Fruit fly (Drosophila melanogaster) whole organism: ENCODE results near the gene Fcp3C.

Source experiments
- CG8478 ChIP-seq: fragments of >200 bp; optimal IDR thresholded peaks from 2 replicates; lab custom pipeline; 2018; ENCODE audit warnings: inconsistent platforms
- Dll ChIP-seq: fragments of >200 bp; optimal IDR thresholded peaks from 2 replicates; lab custom pipeline; 2017
- EcR ChIP-seq, 2 experiments: fragments of >200 bp; optimal IDR thresholded peaks; 2 replicates each; lab custom pipeline; 2017; ENCODE audit warnings: missing biosample characterization in 2 of 2, missing genetic modification characterization in 2 of 2, missing genetic modification reagents in 2 of 2
- pan ChIP-seq: fragments of >200 bp; optimal IDR thresholded peaks from 2 replicates; lab custom pipeline; 2017
- psq ChIP-seq: fragments of >200 bp; optimal IDR thresholded peaks from 2 replicates; lab custom pipeline; 2017
- usp ChIP-seq: fragments of >200 bp; optimal IDR thresholded peaks from 2 replicates; lab custom pipeline; 2017; ENCODE audit warnings: missing biosample characterization, missing genetic modification characterization, mixed read lengths

Gene Fcp3C

dm6 chrX:3174374-3174773 is at the start of gene Fcp3C:
Fcp3C (minus strand) TSS chrX:3174474.
- TF ChIP-seq EcR (GFP tag; optimal IDR thresholded peaks at IDR 0.05; lab: Kevin White, UChicago): no peak
- no peak for TF ChIP-seq psq
- TF ChIP-seq pan (lab: Kevin White, UChicago): no peak
- TF ChIP-seq usp (GFP tag; lab: Kevin White, UChicago): no peak

dm6 chrX:3205887-3206794 is 31.9 kb upstream of the Fcp3C start:
- no peak for TF ChIP-seq pan (lab: Kevin White, UChicago)
- TF ChIP-seq usp (GFP tag; lab: Kevin White, UChicago): no peak
- TF ChIP-seq CG8478: no peak
- no peak for TF ChIP-seq Dll
- no peak for TF ChIP-seq psq
- TF ChIP-seq EcR (GFP tag; optimal IDR thresholded peaks at IDR 0.05; lab: Kevin White, UChicago): no peak

- TF ChIP-seq Dll (no peak), psq (no peak), usp (GFP tag; lab: Kevin White, UChicago) (no peak), CG8478 (no peak), EcR (GFP tag; optimal IDR thresholded peaks at IDR 0.05; lab: Kevin White, UChicago) (no peak), pan (lab: Kevin White, UChicago) (no peak)
Measured at dm6 chrX:3193774-3194173, 19.5 kb upstream of the Fcp3C start.

- TF ChIP-seq CG8478: no peak
- no peak for TF ChIP-seq pan (lab: Kevin White, UChicago)
- TF ChIP-seq psq: no peak
- no peak for TF ChIP-seq Dll
- TF ChIP-seq usp (GFP tag; lab: Kevin White, UChicago): no peak
- TF ChIP-seq EcR (GFP tag; optimal IDR thresholded peaks at IDR 0.05; lab: Kevin White, UChicago): no peak
Measured at dm6 chrX:3192301-3192700, 18.0 kb upstream of the Fcp3C start.

- no peak for TF ChIP-seq Dll
- TF ChIP-seq EcR (GFP tag; optimal IDR thresholded peaks at IDR 0.05; lab: Kevin White, UChicago): no peak
- TF ChIP-seq pan (lab: Kevin White, UChicago): no peak
- TF ChIP-seq psq: no peak
- no peak for TF ChIP-seq CG8478
- TF ChIP-seq usp (GFP tag; lab: Kevin White, UChicago): no peak
Measured at dm6 chrX:3190837-3191458, 16.7 kb upstream of the Fcp3C start.

dm6 chrX:3189723-3190122 is 15.4 kb upstream of the Fcp3C start:
- no peak for TF ChIP-seq pan (lab: Kevin White, UChicago)

dm6 chrX:3189155-3189554 is 14.9 kb upstream of the Fcp3C start:
- TF ChIP-seq psq (no peak), pan (lab: Kevin White, UChicago) (no peak), EcR (GFP tag; optimal IDR thresholded peaks at IDR 0.05; lab: Kevin White, UChicago) (no peak), CG8478 (no peak), Dll (no peak), usp (GFP tag; lab: Kevin White, UChicago) (no peak)

- TF ChIP-seq Dll (no peak), EcR (GFP tag; optimal IDR thresholded peaks at IDR 0.05; lab: Kevin White, UChicago) (no peak), CG8478 (no peak), pan (lab: Kevin White, UChicago) (no peak), usp (GFP tag; lab: Kevin White, UChicago) (no peak), psq (no peak)
Measured at dm6 chrX:3188419-3188818, 14.1 kb upstream of the Fcp3C start.

dm6 chrX:3187593-3187992 is 13.3 kb upstream of the Fcp3C start:
- TF ChIP-seq EcR (GFP tag; optimal IDR thresholded peaks at IDR 0.05; lab: Kevin White, UChicago): no peak
- no peak for TF ChIP-seq pan (lab: Kevin White, UChicago)
- TF ChIP-seq psq: no peak
- no peak for TF ChIP-seq usp (GFP tag; lab: Kevin White, UChicago)
- TF ChIP-seq Dll: no peak
- TF ChIP-seq CG8478: no peak

dm6 chrX:3186550-3186949 is 12.3 kb upstream of the Fcp3C start:
- TF ChIP-seq psq: no peak
- no peak for TF ChIP-seq EcR (GFP tag; optimal IDR thresholded peaks at IDR 0.05; lab: Kevin White, UChicago)
- no peak for TF ChIP-seq pan (lab: Kevin White, UChicago)
- TF ChIP-seq Dll: no peak
- no peak for TF ChIP-seq CG8478
- no peak for TF ChIP-seq usp (GFP tag; lab: Kevin White, UChicago)

dm6 chrX:3176193-3176592 is 1.9 kb upstream of the Fcp3C start, which contains the start of gene dnc:
dnc (plus strand) TSS chrX:3176440.
- no peak for TF ChIP-seq psq
- peak; percentile 55 for TF ChIP-seq Dll

dm6 chrX:3174881-3175874 is 904 bp upstream of the Fcp3C start, which contains the start of gene CG3939:
CG3939 (plus strand) TSS chrX:3175018.
- TF ChIP-seq usp (GFP tag; lab: Kevin White, UChicago) (no peak), EcR (GFP tag; optimal IDR thresholded peaks at IDR 0.05; lab: Kevin White, UChicago) (no peak), Dll (no peak), CG8478 (no peak), psq (no peak), pan (lab: Kevin White, UChicago) (no peak)
